Worm (Caenorhabditis elegans) whole organism, late embryonic: ENCODE measurements around the gene Y15E3A.4.

ENCODE experiments used
- C08G9.2 ChIP-seq: sonication (generic microtip); optimal IDR thresholded peaks from 2 replicates; lab custom pipeline; 2016; ENCODE audit warnings: mild to moderate bottlenecking, missing genetic modification characterization, moderate library complexity, missing compliant biosample characterization
- K02D7.2 ChIP-seq: sonication (generic microtip); optimal IDR thresholded peaks from 2 replicates; lab custom pipeline; 2017; ENCODE audit warnings: mild to moderate bottlenecking, missing genetic modification characterization, missing compliant biosample characterization
- K09A11.1 ChIP-seq: sonication (generic microtip); optimal IDR thresholded peaks from 2 replicates; lab custom pipeline; 2017; ENCODE audit warnings: antibody characterized with exemption, mild to moderate bottlenecking, missing genetic modification characterization, missing compliant biosample characterization; ENCODE audit not compliant: insufficient read depth
- Y22D7AL.16 ChIP-seq: sonication (generic microtip); optimal IDR thresholded peaks from 2 replicates; lab custom pipeline; 2016; ENCODE audit warnings: missing genetic modification characterization, missing compliant biosample characterization
- ahr-1 ChIP-seq: sonication (generic microtip); optimal IDR thresholded peaks from 2 replicates; lab custom pipeline; 2016; ENCODE audit warnings: missing genetic modification characterization, missing compliant biosample characterization
- ceh-14 ChIP-seq: sonication (generic microtip); optimal IDR thresholded peaks from 2 replicates; lab custom pipeline; 2016; ENCODE audit warnings: missing genotype, missing genetic modification characterization, missing compliant biosample characterization
- ceh-18 ChIP-seq: sonication (generic microtip); optimal IDR thresholded peaks from 2 replicates; lab custom pipeline; 2016; ENCODE audit warnings: missing genetic modification characterization, missing compliant biosample characterization
- ceh-31 ChIP-seq: sonication (generic microtip); optimal IDR thresholded peaks from 2 replicates; lab custom pipeline; 2016; ENCODE audit warnings: missing genetic modification characterization, missing compliant biosample characterization
- ceh-34 ChIP-seq: sonication (generic microtip); optimal IDR thresholded peaks from 2 replicates; lab custom pipeline; 2016; ENCODE audit warnings: mild to moderate bottlenecking, missing genetic modification characterization, missing compliant biosample characterization
- ceh-45 ChIP-seq: fragments of 200-800 bp; sonication (Bioruptor generic); IDR thresholded peaks from 2 replicates; pipeline ENCODE4 v1.3.6; 2022; ENCODE audit warnings: missing genetic modification reagents, missing genetic modification characterization, missing compliant biosample characterization
- ceh-48 ChIP-seq: sonication (generic microtip); optimal IDR thresholded peaks from 2 replicates; lab custom pipeline; 2016; ENCODE audit warnings: missing genetic modification characterization, inconsistent platforms, missing compliant biosample characterization
- che-1 ChIP-seq: sonication (generic microtip); optimal IDR thresholded peaks from 2 replicates; lab custom pipeline; 2016; ENCODE audit warnings: mild to moderate bottlenecking, missing genetic modification characterization, missing compliant biosample characterization
- dmd-4 ChIP-seq: sonication (generic microtip); optimal IDR thresholded peaks from 2 replicates; lab custom pipeline; 2016; ENCODE audit warnings: borderline replicate concordance, missing genetic modification characterization, missing compliant biosample characterization
- dve-1 ChIP-seq: sonication (generic microtip); optimal IDR thresholded peaks from 2 replicates; lab custom pipeline; 2017; ENCODE audit warnings: antibody characterized with exemption, mild to moderate bottlenecking, missing genetic modification characterization, missing compliant biosample characterization
- elt-2 ChIP-seq: sonication (generic microtip); optimal IDR thresholded peaks from 2 replicates; lab custom pipeline; 2016; ENCODE audit warnings: missing genetic modification reagents, missing genetic modification characterization, missing compliant biosample characterization
- elt-4 ChIP-seq: sonication (generic microtip); optimal IDR thresholded peaks from 2 replicates; lab custom pipeline; 2016; ENCODE audit warnings: missing genetic modification characterization, missing compliant biosample characterization
- ets-4 ChIP-seq: sonication (generic microtip); optimal IDR thresholded peaks from 2 replicates; lab custom pipeline; 2016; ENCODE audit warnings: missing genetic modification characterization, missing compliant biosample characterization
- eyg-1 ChIP-seq: sonication (generic microtip); optimal IDR thresholded peaks from 2 replicates; lab custom pipeline; 2016; ENCODE audit warnings: missing genotype, missing genetic modification characterization, missing compliant biosample characterization
- fax-1 ChIP-seq: sonication (generic microtip); optimal IDR thresholded peaks from 2 replicates; lab custom pipeline; 2016; ENCODE audit warnings: missing genotype, missing genetic modification characterization, missing compliant biosample characterization
- fkh-10 ChIP-seq: fragments of 150-350 bp; optimal IDR thresholded peaks from 2 replicates; lab custom pipeline; 2014; ENCODE audit warnings: missing biosample characterization, missing genetic modification reagents, missing genetic modification characterization
- gmeb-2 ChIP-seq: sonication (generic microtip); optimal IDR thresholded peaks from 2 replicates; lab custom pipeline; 2016; ENCODE audit warnings: missing genetic modification characterization, inconsistent platforms, missing compliant biosample characterization
- hlh-13 ChIP-seq: fragments of 200-800 bp; sonication (Bioruptor generic); optimal IDR thresholded peaks from 2 replicates; lab custom pipeline; 2018; ENCODE audit warnings: mild to moderate bottlenecking, missing genetic modification characterization, missing compliant biosample characterization
- hlh-30 ChIP-seq: sonication (generic microtip); optimal IDR thresholded peaks from 2 replicates; lab custom pipeline; 2017; ENCODE audit warnings: antibody characterized with exemption, missing genetic modification characterization, missing compliant biosample characterization; ENCODE audit not compliant: insufficient read depth
- hlh-6 ChIP-seq: sonication (generic microtip); optimal IDR thresholded peaks from 2 replicates; lab custom pipeline; 2016; ENCODE audit warnings: missing genotype, missing genetic modification characterization, missing compliant biosample characterization
- nfya-1 ChIP-seq: sonication (generic microtip); optimal IDR thresholded peaks from 2 replicates; lab custom pipeline; 2017; ENCODE audit warnings: missing genetic modification characterization, mild to moderate bottlenecking, missing compliant biosample characterization, antibody characterized with exemption, moderate library complexity
- nhr-11 ChIP-seq: fragments of 150-350 bp; optimal IDR thresholded peaks from 2 replicates; lab custom pipeline; 2014; ENCODE audit warnings: missing biosample characterization, missing genetic modification characterization
- nhr-232 ChIP-seq: sonication (generic microtip); optimal IDR thresholded peaks from 2 replicates; lab custom pipeline; 2016; ENCODE audit warnings: missing genetic modification characterization, missing compliant biosample characterization
- npax-4 ChIP-seq: sonication (generic microtip); optimal IDR thresholded peaks from 2 replicates; lab custom pipeline; 2016; ENCODE audit warnings: missing genetic modification characterization, missing compliant biosample characterization
- pag-3 ChIP-seq: sonication (generic microtip); optimal IDR thresholded peaks from 2 replicates; lab custom pipeline; 2016; ENCODE audit warnings: missing compliant biosample characterization, missing genetic modification characterization, borderline replicate concordance
- pat-9 ChIP-seq: fragments of 200-800 bp; sonication (Bioruptor generic); optimal IDR thresholded peaks from 2 replicates; lab custom pipeline; 2018; ENCODE audit warnings: mild to moderate bottlenecking, missing genetic modification characterization, moderate library complexity, missing compliant biosample characterization
- pax-1 ChIP-seq: fragments of 150-350 bp; optimal IDR thresholded peaks from 2 replicates; lab custom pipeline; 2014; ENCODE audit warnings: missing biosample characterization, missing genetic modification characterization
- pha-4 ChIP-seq: fragments of 150-350 bp; optimal IDR thresholded peaks from 2 replicates; lab custom pipeline; 2018; ENCODE audit warnings: missing biosample characterization, missing genetic modification reagents, missing genetic modification characterization
- pqm-1 ChIP-seq: sonication (generic microtip); optimal IDR thresholded peaks from 2 replicates; lab custom pipeline; 2016; ENCODE audit warnings: missing genetic modification characterization, missing compliant biosample characterization
- pros-1 ChIP-seq: fragments of 150-350 bp; optimal IDR thresholded peaks from 2 replicates; lab custom pipeline; 2014; ENCODE audit warnings: missing biosample characterization, missing genetic modification reagents, missing genetic modification characterization
- ref-2 ChIP-seq: sonication (generic microtip); optimal IDR thresholded peaks from 2 replicates; lab custom pipeline; 2016; ENCODE audit warnings: missing genetic modification characterization, missing compliant biosample characterization
- rnt-1 ChIP-seq: sonication (generic microtip); optimal IDR thresholded peaks from 2 replicates; lab custom pipeline; 2016; ENCODE audit warnings: missing genetic modification characterization, missing compliant biosample characterization
- sdc-2 ChIP-seq: sonication (generic microtip); optimal IDR thresholded peaks from 2 replicates; lab custom pipeline; 2016; ENCODE audit warnings: missing genotype, missing genetic modification characterization, missing compliant biosample characterization
- sox-2 ChIP-seq: fragments of 200-800 bp; sonication (Bioruptor generic); IDR thresholded peaks from 2 replicates; pipeline ENCODE4 v1.3.6; 2022; ENCODE audit warnings: missing genetic modification reagents, missing genetic modification characterization, missing compliant biosample characterization
- syd-9 ChIP-seq: sonication (generic microtip); optimal IDR thresholded peaks from 2 replicates; lab custom pipeline; 2016; ENCODE audit warnings: mild to moderate bottlenecking, missing genetic modification characterization, moderate library complexity, missing compliant biosample characterization
- tbx-7 ChIP-seq: sonication (generic microtip); optimal IDR thresholded peaks from 2 replicates; lab custom pipeline; 2016; ENCODE audit warnings: missing genotype, missing genetic modification characterization, missing compliant biosample characterization
- ttx-3 ChIP-seq: sonication (generic microtip); optimal IDR thresholded peaks from 2 replicates; lab custom pipeline; 2016; ENCODE audit warnings: missing genetic modification reagents, missing genetic modification characterization, missing compliant biosample characterization
- unc-55 ChIP-seq: sonication (generic microtip); optimal IDR thresholded peaks from 2 replicates; lab custom pipeline; 2017; ENCODE audit warnings: missing biosample characterization, missing genetic modification reagents, missing genetic modification characterization
- zip-5 ChIP-seq: sonication (generic microtip); optimal IDR thresholded peaks from 2 replicates; lab custom pipeline; 2016; ENCODE audit warnings: missing genetic modification characterization, missing compliant biosample characterization
- ztf-16 ChIP-seq: sonication (generic microtip); optimal IDR thresholded peaks from 2 replicates; lab custom pipeline; 2017; ENCODE audit warnings: missing genetic modification characterization, missing compliant biosample characterization

Y15E3A.4 gene

DNA sequence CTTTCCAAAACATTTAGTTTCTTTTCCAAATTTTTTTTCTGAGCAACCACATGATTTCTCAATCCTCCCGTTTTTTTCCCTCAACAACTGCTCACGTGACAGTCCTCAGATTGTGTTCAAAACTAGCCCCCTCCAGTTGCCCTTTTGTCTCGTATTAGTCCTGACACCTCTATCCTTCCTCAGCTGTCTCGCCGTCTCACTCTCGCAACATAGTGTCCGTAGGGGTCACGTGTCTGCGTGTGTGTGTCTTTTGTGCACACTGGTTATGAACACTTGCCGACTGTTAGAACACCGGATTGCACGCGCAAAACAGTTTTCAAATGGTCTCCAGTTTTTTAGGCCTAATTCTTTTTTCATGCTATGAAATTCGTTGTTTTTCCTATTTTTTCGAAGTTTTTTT, 34.5 kb downstream of the Y15E3A.4 start (continued):
- TF ChIP-seq C08G9.2 (tag; lab: Kevin White, UChicago) = no peak
- TF ChIP-seq K09A11.1 = no peak
- TF ChIP-seq ceh-14 (tag; lab: Kevin White, UChicago) = no peak
- peak; percentile 60 for TF ChIP-seq sdc-2 (tag; lab: Kevin White, UChicago)
- TF ChIP-seq pqm-1 (tag; lab: Kevin White, UChicago) = no peak
- TF ChIP-seq elt-4 (tag; lab: Kevin White, UChicago) = no peak
- TF ChIP-seq hlh-13 (GFP tag; lab: Kevin White, UChicago) = no peak
- no peak for TF ChIP-seq eyg-1 (tag; lab: Kevin White, UChicago)
- TF ChIP-seq dmd-4 (tag; lab: Kevin White, UChicago) = no peak
- no peak for TF ChIP-seq pha-4 (tag; lab: Kevin White, UChicago)
- no peak for TF ChIP-seq che-1 (tag; lab: Kevin White, UChicago)
- TF ChIP-seq hlh-30 = peak; percentile 99
- peak; percentile 37 for TF ChIP-seq nfya-1 (tag; lab: Kevin White, UChicago)
- no peak for TF ChIP-seq fkh-10 (GFP tag; lab: Kevin White, UChicago)
- no peak for TF ChIP-seq zip-5 (tag; lab: Kevin White, UChicago)
- no peak for TF ChIP-seq fax-1 (tag; lab: Kevin White, UChicago)
- no peak for TF ChIP-seq syd-9 (tag; lab: Kevin White, UChicago)
- TF ChIP-seq nhr-232 = no peak
- TF ChIP-seq ztf-16 (tag; lab: Kevin White, UChicago) = no peak
- peak; percentile 39 for TF ChIP-seq unc-55 (GFP tag; lab: Kevin White, UChicago)
- no peak for TF ChIP-seq tbx-7 (tag; lab: Kevin White, UChicago)
- no peak for TF ChIP-seq pag-3 (tag; lab: Kevin White, UChicago)
- no peak for TF ChIP-seq ceh-45 (GFP tag; lab: Robert Waterston, UW)
- no peak for TF ChIP-seq npax-4

DNA sequence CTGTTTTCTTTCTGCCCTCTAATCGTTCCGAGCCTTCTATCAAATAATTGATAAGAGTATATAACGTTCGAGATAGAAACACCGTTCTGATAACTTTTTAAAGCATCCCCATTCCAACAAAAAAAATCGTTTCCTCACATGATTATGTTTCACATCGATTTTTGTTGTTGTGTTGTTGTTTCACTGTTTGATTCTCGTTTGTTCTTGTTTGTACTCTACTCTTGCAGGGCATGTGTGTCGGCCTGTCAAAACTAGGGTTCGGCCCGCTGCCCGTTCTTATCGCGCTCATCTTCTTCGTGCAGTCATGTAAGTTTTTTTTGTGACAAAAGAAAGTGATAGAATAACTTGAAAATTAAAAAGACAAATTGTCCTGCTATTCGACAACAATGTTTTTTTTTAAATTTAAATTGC, 35.0 kb downstream of the Y15E3A.4 start, which contains the start of gene C33A11.2:
Gene C33A11.2, plus strand, starts transcription at position 226 of the 411 bp plus-strand sequence.
- TF ChIP-seq elt-2 (tag; lab: Kevin White, UChicago) (peak; percentile 67), ttx-3 (tag; lab: Kevin White, UChicago) (no peak)

DNA sequence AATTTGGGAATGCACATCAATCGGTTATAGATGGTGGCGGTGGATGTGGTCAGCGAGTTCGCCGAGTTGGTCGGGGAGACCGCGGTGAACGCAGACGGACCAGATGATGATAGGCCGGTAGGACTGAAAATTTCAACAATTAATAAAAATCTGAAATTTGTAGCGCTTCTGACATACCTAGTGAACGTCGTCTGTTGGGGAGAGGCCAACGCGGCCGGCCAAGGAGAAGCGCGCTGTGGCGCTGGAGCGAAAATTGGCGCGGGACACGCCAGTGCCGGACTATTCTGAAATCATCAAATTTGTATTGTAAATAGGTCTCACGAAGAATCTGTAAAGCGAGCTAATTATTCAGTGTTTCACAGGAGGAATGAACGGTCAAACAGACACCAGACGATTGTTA, 42.0 kb downstream of the Y15E3A.4 start:
- TF ChIP-seq ceh-14 (tag; lab: Kevin White, UChicago) (no peak), elt-2 (tag; lab: Kevin White, UChicago) (no peak), ttx-3 (tag; lab: Kevin White, UChicago) (no peak), sox-2 (no peak), gmeb-2 (no peak), hlh-13 (GFP tag; lab: Kevin White, UChicago) (no peak), ref-2 (no peak), pqm-1 (tag; lab: Kevin White, UChicago) (no peak), ahr-1 (no peak), rnt-1 (no peak), nhr-11 (tag; lab: Kevin White, UChicago) (no peak), ceh-18 (tag; lab: Kevin White, UChicago) (no peak), dmd-4 (tag; lab: Kevin White, UChicago) (no peak), ceh-31 (tag; lab: Kevin White, UChicago) (no peak), npax-4 (no peak)
- TF ChIP-seq, all 69 proteins: peak for 0

DNA sequence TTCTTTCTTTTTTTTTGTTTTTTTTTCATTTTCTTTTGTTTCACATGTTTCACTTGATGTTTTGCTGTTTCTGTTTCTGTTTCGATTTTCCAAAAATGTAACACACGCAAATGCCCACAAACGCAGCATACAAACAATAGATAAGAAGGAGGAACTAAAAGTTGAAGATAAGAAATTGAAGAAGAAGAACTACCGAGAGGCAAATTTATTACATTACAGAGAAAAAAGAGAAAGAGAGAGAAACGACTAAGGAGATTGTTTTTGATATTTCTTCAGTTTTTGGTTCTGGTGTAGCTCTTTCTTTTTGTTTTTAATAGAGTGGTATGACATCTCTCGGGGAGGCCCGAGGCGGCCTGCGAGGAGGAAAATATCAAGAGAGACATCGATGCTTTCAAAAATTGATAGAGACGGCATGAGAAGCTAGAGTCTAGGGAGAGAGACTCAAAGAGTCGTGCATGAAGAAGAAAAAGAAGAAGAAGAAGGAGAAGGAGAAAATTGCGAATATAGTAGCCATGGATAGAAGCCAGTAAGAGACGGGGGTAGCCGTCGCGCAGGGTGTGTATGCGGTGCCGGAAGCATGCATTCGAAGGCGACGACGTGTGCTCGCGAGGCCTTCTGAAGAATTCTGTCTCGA, 42.8 kb downstream of the Y15E3A.4 start:
- TF ChIP-seq pag-3 (tag; lab: Kevin White, UChicago) (no peak), dve-1 (tag; lab: Kevin White, UChicago) (no peak), hlh-30 (no peak), sdc-2 (tag; lab: Kevin White, UChicago) (peak; percentile 78), pros-1 (tag; lab: Kevin White, UChicago) (no peak), ceh-34 (peak; percentile 23), nhr-232 (no peak), ttx-3 (tag; lab: Kevin White, UChicago) (no peak), ref-2 (no peak), npax-4 (no peak), ets-4 (no peak), pha-4 (tag; lab: Kevin White, UChicago) (no peak), hlh-6 (tag; lab: Kevin White, UChicago) (no peak), pat-9 (tag; lab: Kevin White, UChicago) (no peak), fax-1 (tag; lab: Kevin White, UChicago) (no peak), elt-2 (tag; lab: Kevin White, UChicago) (peak; percentile 81), nhr-11 (tag; lab: Kevin White, UChicago) (no peak), gmeb-2 (no peak), pax-1 (no peak), zip-5 (tag; lab: Kevin White, UChicago) (no peak), K02D7.2 (tag; lab: Kevin White, UChicago) (no peak), ceh-48 (tag; lab: Kevin White, UChicago) (no peak), tbx-7 (tag; lab: Kevin White, UChicago) (no peak), Y22D7AL.16 (no peak)
